ENCODE assay signal across 2 worm cellular contexts in genomic region chrIII:8867922-8868655, ce11.
TF ChIP-seq lines count a peak whose summit lies in the region.

No protein-coding gene starts in this region.

TF ChIP-seq in whole organism, L4 larva, 104 proteins besides CTCF, POLR2A, EP300 and RAD21 (continued from another document):
- TF ChIP-seq nhr-41 (GFP tag; IDR thresholded peaks at IDR 0.05; lab: Robert Waterston, UW) (peak; percentile 49; the same call in 1 of the 2 replicates), unc-62 (GFP tag; optimal IDR thresholded peaks at IDR 0.05 in 1 of 2; lab: Kevin White, UChicago) (peak in 1 of 2 experiments; percentile 3), unc-62 (tag; optimal IDR thresholded peaks at IDR 0.05; lab: Kevin White, UChicago) (no peak), aha-1 (tag; lab: Kevin White, UChicago) (peak; percentile 8), duxl-1 (tag; optimal IDR thresholded peaks at IDR 0.05; lab: Kevin White, UChicago; ENCODE audit: poor library complexity) (no peak), dmd-9 (GFP tag; IDR thresholded peaks at IDR 0.05; lab: Robert Waterston, UW) (no peak), aly-2 (tag; optimal IDR thresholded peaks at IDR 0.05; lab: Kevin White, UChicago) (no peak), mes-2 (tag; optimal IDR thresholded peaks at IDR 0.05; lab: Kevin White, UChicago; ENCODE audit: poor library complexity, severe bottlenecking) (peak; percentile 25), tag-97 (GFP tag; IDR thresholded peaks at IDR 0.05; lab: Robert Waterston, UW) (no peak), unc-130 (GFP tag; optimal IDR thresholded peaks at IDR 0.05; lab: Kevin White, UChicago) (no peak), gei-8 (GFP tag; optimal IDR thresholded peaks at IDR 0.05; lab: Kevin White, UChicago) (no peak), fos-1 (tag; optimal IDR thresholded peaks at IDR 0.05; lab: Kevin White, UChicago) (no peak), sdz-12 (GFP tag; optimal IDR thresholded peaks at IDR 0.05; lab: Kevin White, UChicago) (no peak)

TF ChIP-seq in whole organism, young adult, 124 proteins besides CTCF, POLR2A, EP300 and RAD21 (continued from another document):
- TF ChIP-seq nfya-1 (tag; optimal IDR thresholded peaks at IDR 0.05; lab: Kevin White, UChicago; ENCODE audit: borderline replicate concordance, insufficient read depth) (no peak), ccch-3 (GFP tag; optimal IDR thresholded peaks at IDR 0.05; lab: Kevin White, UChicago) (no peak), sea-2 (GFP tag; IDR thresholded peaks at IDR 0.05; lab: Robert Waterston, UW) (no peak), snpc-4 (GFP tag; optimal IDR thresholded peaks at IDR 0.05; lab: Kevin White, UChicago) (no peak), snpc-4 (tag; optimal IDR thresholded peaks at IDR 0.05; lab: Kevin White, UChicago) (peak in 1 of 4 experiments; percentile 15), C17E4.6 (GFP tag; IDR thresholded peaks at IDR 0.05; lab: Robert Waterston, UW) (no peak), hmg-1.2 (GFP tag; IDR thresholded peaks at IDR 0.05; lab: Robert Waterston, UW) (no peak), cebp-1 (GFP tag; IDR thresholded peaks at IDR 0.05; lab: Robert Waterston, UW) (peak; percentile 96), cebp-1 (tag; optimal IDR thresholded peaks at IDR 0.05; lab: Kevin White, UChicago) (peak; percentile 97)
